Fruit fly (Drosophila melanogaster) whole organism, wandering third instar larva: ENCODE data around the gene Osi23.

ENCODE experiments used
- CG32264 ChIP-seq: fragments of 200-800 bp; sonication (Bioruptor generic); optimal IDR thresholded peaks from 2 replicates; lab custom pipeline; 2016; ENCODE audit warnings: missing biosample characterization, missing genetic modification characterization
- CG9705 ChIP-seq: fragments of 200-800 bp; sonication (Bioruptor generic); optimal IDR thresholded peaks from 2 replicates; lab custom pipeline; 2018; ENCODE audit warnings: missing biosample characterization, mild to moderate bottlenecking, missing genetic modification characterization
- CrebA ChIP-seq: fragments of 200-800 bp; sonication (Bioruptor generic); optimal IDR thresholded peaks from 2 replicates; lab custom pipeline; 2016; ENCODE audit warnings: missing biosample characterization, mild to moderate bottlenecking, missing genetic modification characterization, borderline replicate concordance
- Dfd ChIP-seq: fragments of >200 bp; optimal IDR thresholded peaks from 2 replicates; lab custom pipeline; 2017; ENCODE audit warnings: missing biosample characterization, missing genetic modification characterization
- Dif ChIP-seq: fragments of 200-275, 200-300 bp; sonication (Bioruptor generic); optimal IDR thresholded peaks from 2 replicates; lab custom pipeline; 2018; ENCODE audit warnings: missing biosample characterization, missing genetic modification characterization; ENCODE audit not compliant: partially characterized antibody
- HLH106 ChIP-seq: fragments of 200-800 bp; optimal IDR thresholded peaks from 3 replicates; lab custom pipeline; 2019; ENCODE audit warnings: missing biosample characterization, mild to moderate bottlenecking, missing genetic modification characterization, moderate library complexity
- Hnf4 ChIP-seq: fragments of 200-800 bp; sonication (Bioruptor generic); optimal IDR thresholded peaks from 2 replicates; lab custom pipeline; 2016; ENCODE audit warnings: missing biosample characterization, mild to moderate bottlenecking, missing genetic modification characterization
- Hr78 ChIP-seq: fragments of >200 bp; optimal IDR thresholded peaks from 2 replicates; lab custom pipeline; 2017; ENCODE audit warnings: missing biosample characterization, missing genetic modification characterization
- Jra ChIP-seq: sonication (Bioruptor generic); optimal IDR thresholded peaks from 2 replicates; lab custom pipeline; 2016; ENCODE audit warnings: missing biosample characterization, missing genetic modification characterization
- Mio ChIP-seq: sonication (Bioruptor generic); optimal IDR thresholded peaks from 2 replicates; lab custom pipeline; 2016; ENCODE audit warnings: missing biosample characterization, missing genetic modification characterization
- Myc ChIP-seq: fragments of >200 bp; optimal IDR thresholded peaks from 2 replicates; lab custom pipeline; 2017
- N ChIP-seq: fragments of >200 bp; optimal IDR thresholded peaks from 2 replicates; lab custom pipeline; 2018; ENCODE audit warnings: missing biosample characterization, missing external identifiers, missing genetic modification characterization
- Rel ChIP-seq, 2 experiments: fragments of 200-800 bp; sonication (Bioruptor generic) in 1 of 2; optimal IDR thresholded peaks; 2 replicates in 1 of 2; 3 replicates in 1 of 2; lab custom pipeline; 2016 to 2019; ENCODE audit warnings: mild to moderate bottlenecking in 2 of 2, missing biosample characterization in 2 of 2, missing genetic modification characterization in 2 of 2, moderate library complexity in 1 of 2
- Sp1 ChIP-seq: fragments of 200-800 bp; sonication (Bioruptor generic); optimal IDR thresholded peaks from 3 replicates; lab custom pipeline; 2019; ENCODE audit warnings: missing biosample characterization, mild to moderate bottlenecking, missing genetic modification characterization, moderate library complexity
- Vsx2 ChIP-seq: fragments of 200-300, 225-300 bp; sonication (Bioruptor generic); optimal IDR thresholded peaks from 2 replicates; lab custom pipeline; 2018; ENCODE audit warnings: missing biosample characterization, missing genetic modification characterization; ENCODE audit not compliant: partially characterized antibody
- br ChIP-seq: fragments of 200-800 bp; sonication (Bioruptor generic); optimal IDR thresholded peaks from 2 replicates; lab custom pipeline; 2016; ENCODE audit warnings: missing biosample characterization, missing genetic modification characterization
- brk ChIP-seq: fragments of 200-800 bp; sonication (Bioruptor generic); optimal IDR thresholded peaks from 2 replicates; lab custom pipeline; 2016; ENCODE audit warnings: missing biosample characterization, mild to moderate bottlenecking, missing genetic modification characterization
- dl ChIP-seq, 2 experiments: fragments of 175-275, 200-275 bp in 1 of 2; fragments of 200-275 bp in 1 of 2; sonication (Bioruptor generic); optimal IDR thresholded peaks; lab custom pipeline; 2018; ENCODE audit warnings: mild to moderate bottlenecking in 2 of 2, missing biosample characterization in 2 of 2, missing genetic modification characterization in 2 of 2, moderate library complexity in 2 of 2; ENCODE audit not compliant: partially characterized antibody in 2 of 2, insufficient read depth in 1 of 2
- ey ChIP-seq: fragments of 200-800 bp; sonication (Bioruptor generic); optimal IDR thresholded peaks from 2 replicates; lab custom pipeline; 2016; ENCODE audit warnings: missing biosample characterization, missing genetic modification characterization
- foxo ChIP-seq, 2 experiments: fragments of 200-800 bp; sonication (Bioruptor generic); optimal IDR thresholded peaks; 2 replicates in 1 of 2; 3 replicates in 1 of 2; lab custom pipeline; 2016 to 2017; ENCODE audit warnings: missing biosample characterization in 2 of 2, missing genetic modification characterization in 2 of 2
- fru ChIP-seq: fragments of 200-800 bp; sonication (Bioruptor generic); optimal IDR thresholded peaks from 3 replicates; lab custom pipeline; 2016; ENCODE audit warnings: missing biosample characterization, mild to moderate bottlenecking, missing genetic modification characterization
- jim ChIP-seq: fragments of 175-275, 200-325 bp; sonication (Bioruptor generic); optimal IDR thresholded peaks from 2 replicates; lab custom pipeline; 2016; ENCODE audit warnings: missing biosample characterization, mild to moderate bottlenecking, missing genetic modification characterization
- lola ChIP-seq: fragments of >200 bp; optimal IDR thresholded peaks from 2 replicates; lab custom pipeline; 2017; ENCODE audit warnings: missing biosample characterization, missing genetic modification characterization
- pan ChIP-seq: fragments of >200 bp; optimal IDR thresholded peaks from 2 replicates; lab custom pipeline; 2017
- psq ChIP-seq: fragments of 200-800 bp; sonication (Bioruptor generic); optimal IDR thresholded peaks from 3 replicates; lab custom pipeline; 2017; ENCODE audit warnings: missing biosample characterization, mild to moderate bottlenecking, missing genetic modification characterization, moderate library complexity
- rgr ChIP-seq: fragments of 200-800 bp; sonication (Bioruptor generic); optimal IDR thresholded peaks from 3 replicates; lab custom pipeline; 2016; ENCODE audit warnings: missing biosample characterization, mild to moderate bottlenecking, missing genetic modification characterization
- sage ChIP-seq: fragments of 200-800 bp; sonication (Bioruptor generic); optimal IDR thresholded peaks from 2 replicates; lab custom pipeline; 2016; ENCODE audit warnings: missing biosample characterization, mild to moderate bottlenecking, missing genetic modification characterization
- sv ChIP-seq: fragments of 200-800 bp; sonication (Bioruptor generic); optimal IDR thresholded peaks from 3 replicates; lab custom pipeline; 2016; ENCODE audit warnings: missing biosample characterization, missing genetic modification characterization
- tai ChIP-seq: sonication (Bioruptor generic); optimal IDR thresholded peaks from 2 replicates; lab custom pipeline; 2016; ENCODE audit warnings: missing biosample characterization, missing genetic modification characterization
- usp ChIP-seq: fragments of >200 bp; optimal IDR thresholded peaks from 2 replicates; lab custom pipeline; 2017; ENCODE audit warnings: missing biosample characterization, missing genetic modification characterization
- woc ChIP-seq: sonication (Bioruptor generic); optimal IDR thresholded peaks from 2 replicates; lab custom pipeline; 2016; ENCODE audit warnings: missing biosample characterization, mild to moderate bottlenecking, missing genetic modification characterization

Gene Osi23

dm6 chr3R:30476367-30476766 lies 31.5 kb upstream of the Osi23 start, which contains the start of gene spdo:
Gene spdo, plus strand, starts transcription at chr3R:30476684.
- TF ChIP-seq woc (GFP tag; lab: Kevin White, UChicago), result no peak

dm6 chr3R:30475910-30476309 lies 31.1 kb upstream of the Osi23 start:
- TF ChIP-seq fru (GFP tag; lab: Kevin White, UChicago), result no peak
- no peak for TF ChIP-seq woc (GFP tag; lab: Kevin White, UChicago)
- no peak for TF ChIP-seq Sp1 (GFP tag; lab: Kevin White, UChicago)
- no peak for TF ChIP-seq psq (GFP tag; lab: Kevin White, UChicago)
- TF ChIP-seq dl (GFP tag; optimal IDR thresholded peaks at IDR 0.05; lab: Kevin White, UChicago; ENCODE audit: insufficient read depth in 1 of 2, partially characterized antibody in 2 of 2), result no peak
- TF ChIP-seq CrebA (GFP tag; lab: Kevin White, UChicago), result no peak
- no peak for TF ChIP-seq Myc
- no peak for TF ChIP-seq usp (GFP tag; lab: Kevin White, UChicago)
- TF ChIP-seq N (GFP tag; lab: Kevin White, UChicago), result no peak
- no peak for TF ChIP-seq Hnf4 (GFP tag; lab: Kevin White, UChicago)

- no peak for TF ChIP-seq Sp1 (GFP tag; lab: Kevin White, UChicago)
- TF ChIP-seq CG32264 (GFP tag; lab: Kevin White, UChicago), result no peak
- no peak for TF ChIP-seq Jra
- TF ChIP-seq Mio (GFP tag; lab: Kevin White, UChicago), result no peak
- no peak for TF ChIP-seq woc (GFP tag; lab: Kevin White, UChicago)
- no peak for TF ChIP-seq pan (lab: Kevin White, UChicago)
- TF ChIP-seq Hnf4 (GFP tag; lab: Kevin White, UChicago), result no peak
- no peak for TF ChIP-seq sv (GFP tag; lab: Kevin White, UChicago)
- no peak for TF ChIP-seq jim (GFP tag; lab: Kevin White, UChicago)
- no peak for TF ChIP-seq Dfd (GFP tag; lab: Kevin White, UChicago)
These were observed 29.9 kb upstream of the Osi23 start for dm6 chr3R:30474667-30475213.

- TF ChIP-seq CG9705 (GFP tag; lab: Kevin White, UChicago) (no peak), Rel (GFP tag; optimal IDR thresholded peaks at IDR 0.05; lab: Kevin White, UChicago) (no peak), Rel (tag; optimal IDR thresholded peaks at IDR 0.05; lab: Kevin White, UChicago) (no peak), tai (GFP tag; lab: Kevin White, UChicago) (no peak), fru (GFP tag; lab: Kevin White, UChicago) (no peak), CrebA (GFP tag; lab: Kevin White, UChicago) (no peak), psq (GFP tag; lab: Kevin White, UChicago) (no peak), Vsx2 (no peak), br (no peak), Dif (GFP tag; lab: Kevin White, UChicago) (no peak), lola (no peak), brk (no peak), rgr (GFP tag; lab: Kevin White, UChicago) (no peak), Hr78 (GFP tag; lab: Kevin White, UChicago) (no peak), Myc (no peak), Hnf4 (GFP tag; lab: Kevin White, UChicago) (no peak)
These were observed 27.5 kb upstream of the Osi23 start for dm6 chr3R:30472331-30472730.

- no peak for TF ChIP-seq sage (GFP tag; lab: Kevin White, UChicago)
These were observed 25.8 kb upstream of the Osi23 start for dm6 chr3R:30470690-30471089.

dm6 chr3R:30467062-30467461 lies 22.2 kb upstream of the Osi23 start:
- TF ChIP-seq Myc (peak; percentile 39), Jra (no peak), Vsx2 (peak; percentile 49)

dm6 chr3R:30466515-30466914 lies 21.7 kb upstream of the Osi23 start:
- TF ChIP-seq Dif (GFP tag; lab: Kevin White, UChicago), result no peak
- TF ChIP-seq CG32264 (GFP tag; lab: Kevin White, UChicago), result no peak
- no peak for TF ChIP-seq brk
- no peak for TF ChIP-seq jim (GFP tag; lab: Kevin White, UChicago)
- TF ChIP-seq foxo (GFP tag; optimal IDR thresholded peaks at IDR 0.05; lab: Kevin White, UChicago), result no peak
- TF ChIP-seq tai (GFP tag; lab: Kevin White, UChicago), result no peak
- TF ChIP-seq Hnf4 (GFP tag; lab: Kevin White, UChicago), result no peak
- TF ChIP-seq br, result no peak
- TF ChIP-seq Hr78 (GFP tag; lab: Kevin White, UChicago), result no peak
- TF ChIP-seq ey, result no peak
- no peak for TF ChIP-seq HLH106 (tag; lab: Kevin White, UChicago)
- no peak for TF ChIP-seq Sp1 (GFP tag; lab: Kevin White, UChicago)
- no peak for TF ChIP-seq lola
